Fruit fly (Drosophila melanogaster) Kc167 (cell line): ENCODE measurements around the gene CG10164.

Source experiments
- h ChIP-seq: fragments of >200 bp; optimal IDR thresholded peaks from 3 replicates; lab custom pipeline; 2018; ENCODE audit warnings: missing external identifiers
- insv ChIP-seq: fragments of >200 bp; optimal IDR thresholded peaks from 3 replicates; lab custom pipeline; 2018; ENCODE audit warnings: missing external identifiers

DNA sequence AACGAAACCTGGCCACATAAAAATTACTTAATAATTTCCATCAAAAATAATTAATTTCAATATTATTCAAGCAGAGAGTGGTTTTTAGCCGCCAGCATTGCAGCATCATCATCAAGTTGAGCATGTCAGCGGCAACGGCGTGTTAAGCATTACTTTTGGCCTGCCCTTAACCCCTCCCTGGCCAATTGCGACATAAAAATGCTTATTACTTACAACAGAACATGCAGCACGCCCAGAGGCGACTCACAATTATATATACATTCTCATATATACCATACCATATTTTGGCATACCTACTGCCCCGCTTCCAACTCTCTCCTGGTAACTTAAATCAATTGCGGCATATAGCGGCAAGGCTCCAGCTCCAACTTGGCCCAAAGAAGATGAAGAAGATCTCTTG, 45.4 kb downstream of the CG10164 start:
- TF ChIP-seq insv (lab: Kevin White, UChicago) (no peak), h (lab: Kevin White, UChicago) (no peak)
